Fruit fly (Drosophila melanogaster): ENCODE results near the gene TotA.

TotA gene

DNA sequence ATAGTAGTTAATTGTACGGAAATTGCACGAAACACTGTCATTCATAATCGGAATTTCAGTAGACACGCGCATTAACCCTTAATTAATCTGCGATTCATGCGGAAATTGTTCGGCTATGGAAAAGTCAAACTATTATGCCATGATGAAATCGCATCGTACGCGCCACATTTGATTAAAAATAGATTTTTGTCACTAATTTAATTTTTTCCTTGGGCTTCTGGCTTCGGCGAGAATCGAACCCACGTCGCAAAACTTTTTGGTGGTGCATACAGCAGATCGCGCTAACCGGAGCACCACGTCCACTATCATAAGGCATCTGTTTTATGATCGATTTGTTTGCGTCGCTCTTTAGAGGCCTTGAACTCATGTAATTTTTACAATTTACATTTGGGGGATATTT is 41.9 kb downstream of the TotA start:
- TF ChIP-seq cic (GFP tag; optimal IDR thresholded peaks at IDR 0.05) (peak; percentile 55), cnc (optimal IDR thresholded peaks at IDR 0.05) (no peak), CG7101 (tag; optimal IDR thresholded peaks at IDR 0.05) (no peak), tj (GFP tag; optimal IDR thresholded peaks at IDR 0.05) (no peak), toe (GFP tag; optimal IDR thresholded peaks at IDR 0.05) (no peak), Clk (GFP tag; optimal IDR thresholded peaks at IDR 0.05) (no peak), kay (GFP tag; ENCODE audit: borderline replicate concordance) (peak; percentile 52), Crg-1 (GFP tag; optimal IDR thresholded peaks at IDR 0.05) (no peak), Mnt (GFP tag; optimal IDR thresholded peaks at IDR 0.05) (no peak), CG1620 (GFP tag; optimal IDR thresholded peaks at IDR 0.05) (no peak), bab1 (GFP tag; optimal IDR thresholded peaks at IDR 0.05) (no peak), CG11617 (GFP tag; optimal IDR thresholded peaks at IDR 0.05) (no peak)

DNA sequence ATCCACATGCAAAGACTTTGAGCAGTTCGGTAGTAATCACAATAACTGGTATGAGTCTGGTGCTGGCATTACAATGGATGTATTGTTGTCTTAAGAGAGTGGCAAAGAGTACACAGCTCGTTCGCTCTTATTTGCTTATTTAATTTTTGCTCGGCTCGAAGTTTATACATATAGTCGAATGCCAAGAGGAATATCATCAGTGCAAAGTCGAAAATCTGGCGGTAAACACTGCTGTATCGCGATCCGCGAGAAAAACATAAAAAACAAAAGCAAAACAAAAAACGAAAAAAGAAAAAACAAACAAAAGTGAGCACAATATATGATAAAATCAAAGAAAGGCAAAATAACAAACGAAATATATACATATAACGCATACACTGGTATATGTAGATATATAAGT is 43.3 kb downstream of the TotA start, which contains the start of gene hdly:
Gene hdly (plus strand): TSS at position 194 of the 400 bp plus-strand sequence.
- TF ChIP-seq CG1620 (GFP tag; optimal IDR thresholded peaks at IDR 0.05): peak; percentile 66
- TF ChIP-seq Clk (GFP tag; optimal IDR thresholded peaks at IDR 0.05): peak; percentile 25
- peak; percentile 34 for TF ChIP-seq CG14711 (tag; optimal IDR thresholded peaks at IDR 0.05)
- TF ChIP-seq tj (GFP tag; optimal IDR thresholded peaks at IDR 0.05): peak; percentile 82
- TF ChIP-seq cic (GFP tag; optimal IDR thresholded peaks at IDR 0.05): peak; percentile 58
- TF ChIP-seq CG7045 (GFP tag; optimal IDR thresholded peaks at IDR 0.05): peak; percentile 83
- peak; percentile 53 for TF ChIP-seq ovo (GFP tag; optimal IDR thresholded peaks at IDR 0.05)
- peak; percentile 94 for TF ChIP-seq Hr96 (GFP tag; optimal IDR thresholded peaks at IDR 0.05)
- TF ChIP-seq pad (GFP tag; optimal IDR thresholded peaks at IDR 0.05): peak; percentile 25
- TF ChIP-seq CG7101 (tag; optimal IDR thresholded peaks at IDR 0.05): peak; percentile 53
- no peak for TF ChIP-seq cnc (optimal IDR thresholded peaks at IDR 0.05)
- TF ChIP-seq CG5204 (GFP tag; optimal IDR thresholded peaks at IDR 0.05): peak; percentile 84
- peak; percentile 31 for TF ChIP-seq Crg-1 (GFP tag; optimal IDR thresholded peaks at IDR 0.05)
- no peak for TF ChIP-seq bab1 (GFP tag; optimal IDR thresholded peaks at IDR 0.05)
- peak; percentile 99 for TF ChIP-seq kay (GFP tag; ENCODE audit: borderline replicate concordance)
- peak; percentile 91 for TF ChIP-seq CG12768 (GFP tag; optimal IDR thresholded peaks at IDR 0.05)
- peak; percentile 75 for TF ChIP-seq CG33017 (tag; optimal IDR thresholded peaks at IDR 0.05)
- TF ChIP-seq Mnt (GFP tag; optimal IDR thresholded peaks at IDR 0.05): peak; percentile 45
- peak; percentile 95 for TF ChIP-seq toe (GFP tag; optimal IDR thresholded peaks at IDR 0.05)
- peak; percentile 91 for TF ChIP-seq CG11617 (GFP tag; optimal IDR thresholded peaks at IDR 0.05)

DNA sequence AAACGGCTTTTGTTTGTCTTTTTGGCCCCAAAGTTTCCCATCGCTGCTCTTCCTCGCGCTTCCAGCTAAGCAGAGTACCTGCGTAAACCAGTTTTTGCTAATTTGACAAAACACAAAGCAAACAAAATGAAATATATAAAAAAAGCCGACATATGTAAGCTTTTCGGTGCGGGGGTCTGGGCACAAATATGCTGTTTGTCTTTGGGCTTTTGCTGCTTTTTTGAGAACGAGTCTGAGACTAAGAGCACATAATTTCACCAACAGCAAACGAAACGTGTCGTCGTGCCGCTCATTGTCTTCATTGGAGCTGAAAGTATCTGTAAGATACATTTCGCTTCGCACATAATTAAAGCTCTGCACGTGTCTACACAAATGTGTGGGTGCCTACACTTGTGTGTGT is 45.0 kb downstream of the TotA start:
- TF ChIP-seq cic (GFP tag; optimal IDR thresholded peaks at IDR 0.05) (no peak), kay (GFP tag; ENCODE audit: borderline replicate concordance) (peak; percentile 17), tj (GFP tag; optimal IDR thresholded peaks at IDR 0.05) (peak; percentile 55)

Data from whole organism, adult.